Worm (Caenorhabditis elegans): ENCODE results near the gene skr-21.

Gene skr-21

ce11 chrX:13251914-13252434 lies 25.5 kb upstream of the skr-21 start, which contains the start of gene nhr-32:
Gene nhr-32 (plus strand): TSS chrX:13251964.
- TF ChIP-seq aly-1 (tag; optimal IDR thresholded peaks at IDR 0.05) (no peak), ceh-13 (GFP tag; optimal IDR thresholded peaks at IDR 0.05) (no peak), hmg-4 (GFP tag; optimal IDR thresholded peaks at IDR 0.05) (no peak), pes-1 (GFP tag; IDR thresholded peaks at IDR 0.05) (no peak), tra-4 (tag; optimal IDR thresholded peaks at IDR 0.05) (no peak), ama-1 (optimal IDR thresholded peaks at IDR 0.05) (no peak), sea-1 (GFP tag; conservative IDR thresholded peaks at IDR 0.05) (no peak), flt-1 (GFP tag; IDR thresholded peaks at IDR 0.05) (no peak), ceh-36 (tag; optimal IDR thresholded peaks at IDR 0.05) (no peak)

- TF ChIP-seq scrt-1 (GFP tag; IDR thresholded peaks at IDR 0.05) (0 out of 2 replicates have a peak, but pooled peaks have one; percentile 37), hmg-4 (GFP tag; optimal IDR thresholded peaks at IDR 0.05) (peak; percentile 70), flt-1 (GFP tag; IDR thresholded peaks at IDR 0.05) (peak; percentile 29; the same call in 1 of the 2 replicates), sea-1 (GFP tag; conservative IDR thresholded peaks at IDR 0.05) (no peak), tbx-37 (GFP tag; conservative IDR thresholded peaks at IDR 0.05) (0 out of 2 replicates have a peak, but pooled peaks have one; percentile 35)
These were observed 24.9 kb upstream of the skr-21 start for ce11 chrX:13251354-13251843.

- TF ChIP-seq pes-1 (GFP tag; IDR thresholded peaks at IDR 0.05) (no peak), scrt-1 (GFP tag; IDR thresholded peaks at IDR 0.05) (no peak), ets-7 (tag; optimal IDR thresholded peaks at IDR 0.05) (no peak), ceh-13 (GFP tag; optimal IDR thresholded peaks at IDR 0.05) (no peak), tra-4 (tag; optimal IDR thresholded peaks at IDR 0.05) (no peak), ceh-36 (tag; optimal IDR thresholded peaks at IDR 0.05) (no peak), hnd-1 (tag; optimal IDR thresholded peaks at IDR 0.05) (no peak)
These were observed 23.7 kb upstream of the skr-21 start for ce11 chrX:13250163-13250562.

ce11 chrX:13249102-13249501 lies 22.6 kb upstream of the skr-21 start:
- TF ChIP-seq ceh-36 (tag; optimal IDR thresholded peaks at IDR 0.05) (no peak), scrt-1 (GFP tag; IDR thresholded peaks at IDR 0.05) (no peak), aly-1 (tag; optimal IDR thresholded peaks at IDR 0.05) (no peak), ceh-13 (GFP tag; optimal IDR thresholded peaks at IDR 0.05) (no peak), tra-4 (tag; optimal IDR thresholded peaks at IDR 0.05) (no peak), pes-1 (GFP tag; IDR thresholded peaks at IDR 0.05) (no peak), tbx-37 (GFP tag; conservative IDR thresholded peaks at IDR 0.05) (no peak), hnd-1 (tag; optimal IDR thresholded peaks at IDR 0.05) (no peak), hmg-4 (GFP tag; optimal IDR thresholded peaks at IDR 0.05) (no peak), flt-1 (GFP tag; IDR thresholded peaks at IDR 0.05) (no peak), B0310.2 (tag; optimal IDR thresholded peaks at IDR 0.05) (no peak), sea-1 (GFP tag; conservative IDR thresholded peaks at IDR 0.05) (no peak), ama-1 (optimal IDR thresholded peaks at IDR 0.05) (no peak), tbx-11 (GFP tag; IDR thresholded peaks at IDR 0.05) (no peak), ets-7 (tag; optimal IDR thresholded peaks at IDR 0.05) (no peak), F13C5.2 (tag; optimal IDR thresholded peaks at IDR 0.05) (no peak), hmbx-1 (tag; optimal IDR thresholded peaks at IDR 0.05) (no peak)

- TF ChIP-seq ceh-36 (tag; optimal IDR thresholded peaks at IDR 0.05) (no peak), scrt-1 (GFP tag; IDR thresholded peaks at IDR 0.05) (no peak), aly-1 (tag; optimal IDR thresholded peaks at IDR 0.05) (no peak), hmbx-1 (tag; optimal IDR thresholded peaks at IDR 0.05) (no peak), pes-1 (GFP tag; IDR thresholded peaks at IDR 0.05) (no peak), F13C5.2 (tag; optimal IDR thresholded peaks at IDR 0.05) (no peak), sea-1 (GFP tag; conservative IDR thresholded peaks at IDR 0.05) (no peak), flt-1 (GFP tag; IDR thresholded peaks at IDR 0.05) (no peak), ceh-13 (GFP tag; optimal IDR thresholded peaks at IDR 0.05) (no peak), tbx-11 (GFP tag; IDR thresholded peaks at IDR 0.05) (no peak), B0310.2 (tag; optimal IDR thresholded peaks at IDR 0.05) (no peak), hnd-1 (tag; optimal IDR thresholded peaks at IDR 0.05) (no peak), tra-4 (tag; optimal IDR thresholded peaks at IDR 0.05) (no peak), tbx-37 (GFP tag; conservative IDR thresholded peaks at IDR 0.05) (no peak), hmg-4 (GFP tag; optimal IDR thresholded peaks at IDR 0.05) (no peak), ets-7 (tag; optimal IDR thresholded peaks at IDR 0.05) (no peak)
These were observed 21.8 kb upstream of the skr-21 start, which contains the start of gene K08H2.7 for ce11 chrX:13248265-13248664. Gene K08H2.7 (minus strand): TSS chrX:13248437.

ce11 chrX:13247614-13248013 lies 21.1 kb upstream of the skr-21 start:
- no peak for TF ChIP-seq ceh-36 (tag; optimal IDR thresholded peaks at IDR 0.05)
- no peak for TF ChIP-seq pes-1 (GFP tag; IDR thresholded peaks at IDR 0.05)
- TF ChIP-seq sea-1 (GFP tag; conservative IDR thresholded peaks at IDR 0.05), result no peak
- TF ChIP-seq scrt-1 (GFP tag; IDR thresholded peaks at IDR 0.05), result no peak
- TF ChIP-seq F13C5.2 (tag; optimal IDR thresholded peaks at IDR 0.05), result no peak
- TF ChIP-seq aly-1 (tag; optimal IDR thresholded peaks at IDR 0.05), result no peak
- no peak for TF ChIP-seq ceh-13 (GFP tag; optimal IDR thresholded peaks at IDR 0.05)
- no peak for TF ChIP-seq flt-1 (GFP tag; IDR thresholded peaks at IDR 0.05)
- TF ChIP-seq tbx-37 (GFP tag; conservative IDR thresholded peaks at IDR 0.05), result no peak
- no peak for TF ChIP-seq hmg-4 (GFP tag; optimal IDR thresholded peaks at IDR 0.05)
- TF ChIP-seq tbx-11 (GFP tag; IDR thresholded peaks at IDR 0.05), result no peak
- TF ChIP-seq hnd-1 (tag; optimal IDR thresholded peaks at IDR 0.05), result no peak

- TF ChIP-seq hmbx-1 (tag; optimal IDR thresholded peaks at IDR 0.05) (no peak), tbx-37 (GFP tag; conservative IDR thresholded peaks at IDR 0.05) (no peak), ets-7 (tag; optimal IDR thresholded peaks at IDR 0.05) (no peak), B0310.2 (tag; optimal IDR thresholded peaks at IDR 0.05) (no peak), tra-4 (tag; optimal IDR thresholded peaks at IDR 0.05) (no peak), scrt-1 (GFP tag; IDR thresholded peaks at IDR 0.05) (no peak), aly-1 (tag; optimal IDR thresholded peaks at IDR 0.05) (no peak), ceh-36 (tag; optimal IDR thresholded peaks at IDR 0.05) (no peak), flt-1 (GFP tag; IDR thresholded peaks at IDR 0.05) (no peak), F13C5.2 (tag; optimal IDR thresholded peaks at IDR 0.05) (no peak), hmg-4 (GFP tag; optimal IDR thresholded peaks at IDR 0.05) (no peak), sea-1 (GFP tag; conservative IDR thresholded peaks at IDR 0.05) (no peak), tbx-11 (GFP tag; IDR thresholded peaks at IDR 0.05) (no peak), hnd-1 (tag; optimal IDR thresholded peaks at IDR 0.05) (no peak), ama-1 (optimal IDR thresholded peaks at IDR 0.05) (no peak)
These were observed 20.3 kb upstream of the skr-21 start for ce11 chrX:13246668-13247358.

Measured in whole organism, early embryonic.